Worm (Caenorhabditis elegans): Measurements from ENCODE around the gene snai-1.

Gene snai-1

DNA sequence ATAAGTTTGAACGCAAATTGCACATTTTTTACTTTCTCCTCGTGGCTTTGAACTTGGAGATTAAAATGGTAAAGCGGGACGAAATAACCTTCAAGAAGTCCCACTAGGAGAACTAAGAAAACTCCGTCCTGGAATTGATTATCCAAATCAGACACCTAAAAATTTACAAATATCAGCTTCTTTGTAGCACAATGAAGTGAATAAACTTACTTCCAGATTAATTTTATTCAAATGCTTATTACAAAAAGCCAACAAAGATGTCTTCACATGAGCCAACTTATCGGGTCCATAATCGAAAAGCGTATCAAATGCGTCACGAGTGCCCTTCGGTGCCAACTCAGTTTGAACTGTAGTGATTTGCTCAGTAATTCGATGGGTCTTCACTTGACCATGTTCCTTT is 51.1 kb downstream of the snai-1 start:
- TF ChIP-seq ama-1 (optimal IDR thresholded peaks at IDR 0.05) (no peak), lsy-2 (tag; optimal IDR thresholded peaks at IDR 0.05) (no peak), unc-55 (GFP tag; optimal IDR thresholded peaks at IDR 0.05) (no peak), ceh-16 (tag; optimal IDR thresholded peaks at IDR 0.05) (no peak)

DNA sequence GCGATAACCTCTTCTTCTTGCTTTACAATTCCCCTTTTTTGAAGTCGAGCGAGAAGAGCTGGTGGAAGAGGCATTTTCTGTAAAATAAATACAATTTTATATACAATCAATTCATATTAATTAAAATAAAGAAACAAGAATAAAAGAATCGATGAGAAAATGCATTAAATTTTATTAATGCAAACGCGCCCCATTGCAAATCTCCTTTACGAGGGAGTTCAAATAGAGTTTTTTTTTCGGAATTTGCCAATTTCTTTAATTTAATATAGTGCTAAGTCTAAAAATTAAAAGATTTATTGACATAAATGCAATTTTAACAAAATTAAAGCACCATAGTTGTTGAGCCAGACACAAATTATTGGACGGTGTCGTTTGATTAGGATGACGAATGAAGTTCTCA is 51.9 kb downstream of the snai-1 start, which contains the start of gene pqbp-1.1:
Gene pqbp-1.1, minus strand, starts transcription at position 77 of the 400 bp plus-strand sequence.
- TF ChIP-seq nhr-25 (tag; optimal IDR thresholded peaks at IDR 0.05) (peak; percentile 69), unc-62 (GFP tag; optimal IDR thresholded peaks at IDR 0.05) (no peak), sem-4 (tag; optimal IDR thresholded peaks at IDR 0.05) (peak; percentile 17), sma-3 (GFP tag; optimal IDR thresholded peaks at IDR 0.05) (peak; percentile 57), nhr-6 (tag; optimal IDR thresholded peaks at IDR 0.05) (no peak), gmeb-1 (tag; optimal IDR thresholded peaks at IDR 0.05) (peak; percentile 95), nhr-21 (tag; optimal IDR thresholded peaks at IDR 0.05) (peak; percentile 67), nhr-23 (tag; optimal IDR thresholded peaks at IDR 0.05) (no peak), lin-13 (GFP tag; optimal IDR thresholded peaks at IDR 0.05) (peak; percentile 66), C34F6.9 (tag; optimal IDR thresholded peaks at IDR 0.05) (peak; percentile 79), sma-9 (GFP tag; optimal IDR thresholded peaks at IDR 0.05) (peak; percentile 37), sma-9 (tag; optimal IDR thresholded peaks at IDR 0.05) (no peak), fos-1 (tag; optimal IDR thresholded peaks at IDR 0.05) (peak; percentile 9), lsy-2 (tag; optimal IDR thresholded peaks at IDR 0.05) (peak; percentile 31 to 77), nhr-129 (tag; optimal IDR thresholded peaks at IDR 0.05) (peak; percentile 11), blmp-1 (tag; optimal IDR thresholded peaks at IDR 0.05; ENCODE audit: insufficient read depth) (peak; percentile 49), Y55F3AM.14 (GFP tag; optimal IDR thresholded peaks at IDR 0.05) (no peak), unc-55 (GFP tag; optimal IDR thresholded peaks at IDR 0.05) (peak; percentile 93), R02D3.7 (tag; optimal IDR thresholded peaks at IDR 0.05) (no peak), crh-2 (tag; optimal IDR thresholded peaks at IDR 0.05) (peak; percentile 66), mab-5 (tag; optimal IDR thresholded peaks at IDR 0.05) (peak; percentile 37)

Data from whole organism, L2 larva.